Fruit fly (Drosophila melanogaster) whole organism, larva: ENCODE data around the gene Gld2.

Experiments used
- noc ChIP-seq: fragments of 200-800 bp; sonication (Bioruptor generic); optimal IDR thresholded peaks from 3 replicates; lab custom pipeline; 2019; ENCODE audit warnings: missing biosample characterization, mild to moderate bottlenecking, missing genetic modification characterization, moderate library complexity

The Gld2 gene

dm6 chr3R:22199391-22199940 is 12.2 kb upstream of the Gld2 start:
- no peak for TF ChIP-seq noc (tag; lab: Kevin White, UChicago)

dm6 chr3R:22202457-22202856 is 9.2 kb upstream of the Gld2 start:
- no peak for TF ChIP-seq noc (tag; lab: Kevin White, UChicago)

dm6 chr3R:22205523-22205922 is 6.1 kb upstream of the Gld2 start:
- TF ChIP-seq noc (tag; lab: Kevin White, UChicago) = no peak

- no peak for TF ChIP-seq noc (tag; lab: Kevin White, UChicago)
Observed at dm6 chr3R:22220814-22221213, 9.2 kb downstream of the Gld2 start.

- no peak for TF ChIP-seq noc (tag; lab: Kevin White, UChicago)
Observed at dm6 chr3R:22223377-22223776, 11.8 kb downstream of the Gld2 start.

dm6 chr3R:22236761-22237160 is 25.1 kb downstream of the Gld2 start:
- no peak for TF ChIP-seq noc (tag; lab: Kevin White, UChicago)

- TF ChIP-seq noc (tag; lab: Kevin White, UChicago) = no peak
Observed at dm6 chr3R:22260205-22260604, 48.6 kb downstream of the Gld2 start.

dm6 chr3R:22260675-22261461 is 49.2 kb downstream of the Gld2 start:
- TF ChIP-seq noc (tag; lab: Kevin White, UChicago) = no peak
